Worm (Caenorhabditis elegans) whole organism, dauer: ENCODE measurements around the gene C10F3.7.

Source experiments
- unc-62 ChIP-seq: sonication (generic microtip); optimal IDR thresholded peaks from 2 replicates; lab custom pipeline; 2017; ENCODE audit warnings: missing biosample characterization, missing genetic modification reagents, missing genetic modification characterization

Gene C10F3.7

DNA sequence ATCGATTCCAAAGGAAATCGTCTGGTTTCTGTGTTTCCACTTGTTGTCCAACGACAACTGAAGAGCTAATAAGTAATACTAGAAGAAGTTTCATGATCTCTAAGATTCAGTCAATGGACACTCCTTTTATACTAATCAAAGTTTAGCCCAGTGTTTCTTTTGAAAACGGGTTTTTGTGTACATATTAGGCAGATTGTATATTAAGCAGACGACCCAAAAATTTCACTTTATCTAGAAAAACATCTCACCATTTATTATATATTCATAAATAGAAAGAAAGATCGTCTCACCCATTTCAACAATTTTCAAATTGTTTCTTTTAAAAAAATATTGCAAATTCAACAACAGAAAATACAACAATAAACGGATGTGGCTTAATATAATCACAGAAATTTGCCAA, at the start of gene C10F3.7:
TSS of gene C10F3.7 (minus strand) at position 101 of the 400 bp plus-strand sequence.
- no peak for TF ChIP-seq unc-62 (GFP tag; lab: Kevin White, UChicago)

DNA sequence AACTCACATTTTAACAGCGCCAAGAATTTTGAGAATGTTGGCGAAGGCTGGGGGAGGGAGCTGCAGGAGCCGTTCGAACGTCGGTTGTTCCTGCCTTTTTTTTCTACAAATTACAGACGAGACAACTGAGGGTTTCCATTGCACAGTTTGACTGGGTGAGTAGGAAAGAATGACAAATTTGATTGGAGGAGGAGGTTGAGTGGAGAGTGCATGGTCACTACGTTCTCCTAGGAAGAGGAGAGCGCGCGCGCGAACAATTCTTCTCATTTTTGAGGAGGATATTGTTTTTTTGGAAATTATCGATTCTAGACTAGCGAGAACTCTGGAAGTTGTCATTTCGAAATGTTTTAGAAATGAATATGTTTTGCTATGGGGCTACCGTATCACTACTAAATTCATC, 48.1 kb upstream of the C10F3.7 start, which contains the start of gene dhs-17:
TSS of gene dhs-17 (minus strand) at position 101 of the 400 bp plus-strand sequence.
- TF ChIP-seq unc-62 (GFP tag; lab: Kevin White, UChicago): no peak

DNA sequence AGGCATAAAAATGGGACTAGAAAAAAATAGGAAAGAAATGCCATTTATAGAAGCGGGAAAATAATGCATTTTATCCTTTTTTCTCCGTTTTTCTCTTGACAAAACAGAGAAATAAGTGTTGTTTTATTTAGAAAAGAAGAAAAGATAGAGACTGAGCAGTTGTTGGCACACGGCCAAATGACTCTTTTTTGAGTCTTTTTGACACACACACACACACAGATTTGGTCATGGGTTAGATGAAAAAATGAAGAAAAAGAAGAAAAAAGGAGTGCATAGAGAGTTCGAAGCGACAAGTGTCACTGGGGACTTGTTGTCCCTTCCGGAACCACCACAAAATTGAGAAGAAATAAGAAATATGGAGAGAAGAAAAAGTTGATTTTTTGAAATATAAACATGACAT, 46.9 kb upstream of the C10F3.7 start:
- TF ChIP-seq unc-62 (GFP tag; lab: Kevin White, UChicago): no peak

DNA sequence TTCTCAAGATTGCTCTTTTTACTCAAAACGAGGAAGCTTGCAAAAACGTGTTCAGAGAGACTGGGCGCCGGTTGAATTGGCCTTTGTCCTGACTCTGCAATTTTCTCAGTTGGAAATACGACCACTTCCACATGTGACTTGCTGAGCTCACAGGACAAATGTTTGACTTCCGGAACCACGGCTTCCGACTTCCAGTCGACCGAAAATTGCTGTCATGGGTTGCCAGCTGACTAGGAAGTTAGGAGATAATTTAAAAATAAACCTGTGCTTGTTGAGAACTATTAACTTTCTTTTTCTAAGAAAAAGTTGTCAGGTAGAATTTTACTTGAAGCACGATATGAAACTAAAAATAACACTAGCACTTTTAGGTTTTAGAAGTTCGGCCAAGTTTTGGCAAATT, 44.9 kb upstream of the C10F3.7 start:
- TF ChIP-seq unc-62 (GFP tag; lab: Kevin White, UChicago): no peak

DNA sequence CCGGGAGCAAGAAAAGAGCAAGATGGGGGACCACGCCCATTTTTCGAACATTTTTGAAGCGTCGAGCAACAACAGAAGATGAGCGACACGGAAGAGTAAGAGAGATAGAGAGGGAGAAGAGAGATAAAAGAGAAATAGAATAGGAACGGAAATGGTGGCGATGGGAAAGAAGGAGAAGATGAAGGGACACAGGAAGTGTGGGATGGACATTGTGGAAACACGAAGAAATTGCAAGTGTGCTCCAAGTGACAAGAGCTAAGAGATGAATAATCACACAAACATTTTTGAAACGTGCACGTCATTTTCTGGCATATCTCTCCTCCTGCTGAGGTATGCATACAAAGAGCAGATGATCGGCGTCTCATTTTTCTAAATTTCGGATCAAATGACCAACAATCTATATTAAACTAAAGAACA, 43.9 kb upstream of the C10F3.7 start:
- TF ChIP-seq unc-62 (GFP tag; lab: Kevin White, UChicago): no peak

DNA sequence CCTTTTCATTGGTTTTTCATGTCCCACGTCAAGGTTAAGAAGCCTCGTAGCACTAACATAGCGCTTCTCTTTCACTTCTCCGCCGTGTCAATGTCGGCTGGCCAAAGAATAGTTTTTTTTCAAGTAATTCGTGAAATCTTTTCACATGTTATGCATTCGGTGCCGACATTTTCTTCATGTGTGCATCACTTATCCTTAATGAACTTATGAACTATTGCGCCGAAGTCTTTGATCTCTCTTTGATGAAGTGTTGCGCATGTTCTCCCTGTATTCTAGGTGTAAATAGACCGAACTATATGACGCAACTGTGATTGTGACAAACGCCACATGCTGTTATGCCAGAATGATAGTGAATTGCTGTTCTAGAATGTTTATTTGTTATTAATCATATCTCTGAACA, 35.4 kb upstream of the C10F3.7 start:
- TF ChIP-seq unc-62 (GFP tag; lab: Kevin White, UChicago): no peak

DNA sequence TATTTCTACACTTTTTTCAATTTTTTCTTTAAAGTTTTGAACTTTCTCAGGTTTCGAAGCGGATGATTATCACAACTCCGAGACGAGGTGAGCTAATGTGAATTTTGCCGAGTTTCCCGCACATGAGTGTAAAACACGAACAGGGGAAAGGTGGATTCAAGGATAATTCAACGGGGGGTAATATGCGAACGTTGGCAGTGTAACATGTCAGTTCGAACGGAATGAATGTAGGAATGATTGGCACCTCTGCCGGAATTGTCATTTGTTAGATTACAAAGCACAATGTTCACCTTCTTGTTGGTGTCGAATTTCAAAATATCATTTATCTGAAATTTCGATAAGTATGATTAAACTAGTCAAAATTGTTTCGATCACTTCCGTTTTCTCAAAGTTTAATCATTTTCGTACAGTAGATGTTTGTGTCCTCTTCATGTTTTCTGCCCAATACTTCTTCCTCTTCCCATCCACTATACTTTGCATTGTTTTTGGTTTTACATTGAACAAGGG, 32.3 kb upstream of the C10F3.7 start, which contains the start of gene picc-1:
TSS of gene picc-1 (plus strand) at position 51 of the 507 bp plus-strand sequence.
- TF ChIP-seq unc-62 (GFP tag; lab: Kevin White, UChicago): no peak

DNA sequence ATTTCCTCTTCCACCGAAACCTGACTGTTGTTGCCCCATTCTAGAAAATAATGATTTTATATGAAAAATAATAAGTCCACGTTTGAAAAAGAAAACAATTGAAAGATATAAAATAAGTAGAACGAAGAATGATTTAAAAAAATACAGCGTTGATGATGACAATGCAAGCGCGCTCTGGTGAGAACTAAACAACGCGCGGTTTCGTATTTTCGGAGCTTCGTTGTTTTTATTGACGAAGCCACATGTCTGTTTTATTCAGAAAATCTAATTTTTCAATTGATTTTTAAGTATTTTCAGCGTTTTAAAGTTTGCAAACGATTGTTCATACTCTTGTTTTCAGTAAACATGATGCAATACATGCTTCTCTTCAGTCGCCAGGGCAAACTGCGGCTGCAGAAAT, 31.0 kb upstream of the C10F3.7 start, which contains the start of the genes rpt-2 and aps-1:
TSS of gene rpt-2 (minus strand) at position 40 of the 400 bp plus-strand sequence.
TSS of gene aps-1 (plus strand) at position 341 of the 400 bp plus-strand sequence.
- TF ChIP-seq unc-62 (GFP tag; lab: Kevin White, UChicago): no peak

DNA sequence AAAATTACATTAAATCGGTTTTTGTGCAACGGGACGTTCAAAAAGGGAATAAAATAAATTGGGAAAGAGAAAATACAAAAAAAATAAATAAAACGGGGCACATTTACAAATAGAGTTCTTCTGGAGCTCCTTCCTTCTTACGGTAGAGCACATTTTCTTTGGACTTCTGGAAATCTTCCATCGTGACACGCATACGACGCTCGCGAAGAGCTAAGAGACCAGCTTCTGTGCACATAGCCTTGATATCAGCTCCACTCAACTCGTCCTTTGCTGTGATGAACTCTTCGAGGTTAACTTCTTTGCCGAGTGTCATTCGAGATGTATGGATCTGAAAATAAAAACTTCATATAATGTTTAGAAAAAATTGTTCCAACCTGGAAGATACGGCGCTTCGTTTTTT, 29.4 kb upstream of the C10F3.7 start:
- TF ChIP-seq unc-62 (GFP tag; lab: Kevin White, UChicago): no peak

DNA sequence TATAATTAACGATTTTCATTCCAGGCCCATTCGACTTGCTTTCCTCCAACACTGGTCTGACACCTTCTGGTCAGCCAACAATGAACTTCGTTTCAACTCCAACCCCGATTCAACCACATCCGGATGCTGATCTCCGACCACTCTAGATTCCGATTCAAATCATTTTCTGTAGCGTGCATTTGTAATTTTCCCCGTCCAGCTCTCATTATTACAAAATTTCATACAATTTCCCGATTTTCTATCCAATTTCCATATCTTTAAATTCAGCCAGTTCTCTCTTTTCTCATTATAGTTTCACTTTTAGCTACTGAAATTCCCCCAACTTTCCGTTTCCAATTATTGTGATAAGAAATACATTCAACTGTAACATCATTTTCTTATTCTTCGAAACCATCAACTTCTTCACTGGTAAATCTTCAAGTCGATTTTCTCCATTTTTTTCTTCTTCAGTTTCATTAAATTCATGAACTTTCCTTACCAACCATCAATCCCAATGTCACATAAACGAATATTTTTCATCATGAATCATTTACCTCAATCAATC, 29.0 kb upstream of the C10F3.7 start:
- no peak for TF ChIP-seq unc-62 (GFP tag; lab: Kevin White, UChicago)

DNA sequence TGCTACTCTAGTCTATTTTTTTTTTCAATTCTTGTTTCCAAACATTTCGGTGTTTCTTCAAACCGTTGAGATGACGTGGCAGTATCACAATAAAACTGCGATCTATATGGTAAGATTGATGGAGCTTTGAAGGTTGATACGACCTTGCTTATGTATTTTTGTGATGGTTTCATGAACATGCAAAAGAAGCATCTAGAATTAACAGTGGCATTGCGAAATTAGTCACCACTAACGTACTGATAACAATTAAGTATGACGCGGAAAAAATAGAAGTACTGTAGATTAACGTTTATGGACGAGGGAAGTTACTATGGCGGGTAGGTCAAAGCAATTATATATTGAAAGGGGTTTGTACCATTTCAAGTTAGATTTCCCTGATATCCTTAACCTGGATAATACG, 25.7 kb upstream of the C10F3.7 start:
- no peak for TF ChIP-seq unc-62 (GFP tag; lab: Kevin White, UChicago)

DNA sequence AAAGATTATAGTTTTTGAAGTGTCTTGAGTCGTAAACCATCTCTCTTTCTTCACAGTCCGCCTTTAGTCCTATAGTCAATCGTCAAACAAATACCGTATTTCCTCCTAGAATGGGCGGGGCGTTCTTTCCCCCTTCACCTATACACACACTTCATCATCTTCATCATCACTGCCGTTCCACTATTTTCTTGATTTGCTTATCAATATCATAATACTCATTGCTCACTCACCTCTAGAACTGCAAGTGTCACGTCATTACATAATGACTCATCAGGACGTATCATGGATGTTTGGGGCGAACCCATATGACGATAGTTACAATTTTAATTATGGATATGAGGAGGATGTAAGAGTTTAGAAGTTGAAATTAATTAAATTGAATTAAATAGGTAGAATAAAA, 24.0 kb upstream of the C10F3.7 start:
- no peak for TF ChIP-seq unc-62 (GFP tag; lab: Kevin White, UChicago)

DNA sequence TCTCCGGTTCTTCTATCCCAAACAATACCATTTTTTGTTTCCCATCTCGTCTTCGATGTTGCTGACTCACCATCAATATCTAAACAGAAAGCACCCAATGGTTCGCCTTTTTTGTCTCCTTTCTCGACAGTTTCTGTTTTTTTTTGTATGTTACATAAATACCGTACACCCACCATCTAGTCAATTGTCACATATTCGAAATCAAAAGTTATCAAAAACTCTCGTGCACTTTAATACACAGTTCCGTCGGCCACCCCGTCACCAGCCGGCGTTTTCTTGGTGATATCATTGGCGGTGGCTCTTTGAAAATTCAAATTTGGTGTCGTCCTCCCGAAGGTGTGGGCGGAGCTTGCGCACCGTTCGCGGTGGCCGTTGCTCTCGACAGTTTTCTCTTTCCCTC, 21.3 kb upstream of the C10F3.7 start:
- TF ChIP-seq unc-62 (GFP tag; lab: Kevin White, UChicago): no peak

DNA sequence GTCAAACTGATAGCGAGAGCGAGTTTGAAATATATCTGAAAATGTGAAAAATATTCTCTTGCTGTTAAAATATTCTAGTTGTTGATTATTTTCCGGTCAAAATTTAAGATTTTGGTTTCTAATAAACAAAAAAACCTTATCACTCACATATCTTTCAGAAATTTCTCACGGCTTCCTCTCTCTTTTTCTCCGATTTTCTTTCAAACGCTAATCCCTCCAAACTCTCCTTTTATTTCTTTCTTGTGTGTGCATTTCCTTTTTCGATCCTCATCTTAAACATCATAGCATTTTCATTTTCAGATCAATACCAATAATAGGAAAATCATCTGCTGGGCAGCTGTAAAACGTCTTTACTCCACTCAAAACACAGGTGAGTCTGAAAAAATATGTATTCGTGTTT, 16.6 kb upstream of the C10F3.7 start, which contains the start of gene fos-1:
TSS of gene fos-1 (plus strand) at position 301 of the 400 bp plus-strand sequence.
- TF ChIP-seq unc-62 (GFP tag; lab: Kevin White, UChicago): no peak

DNA sequence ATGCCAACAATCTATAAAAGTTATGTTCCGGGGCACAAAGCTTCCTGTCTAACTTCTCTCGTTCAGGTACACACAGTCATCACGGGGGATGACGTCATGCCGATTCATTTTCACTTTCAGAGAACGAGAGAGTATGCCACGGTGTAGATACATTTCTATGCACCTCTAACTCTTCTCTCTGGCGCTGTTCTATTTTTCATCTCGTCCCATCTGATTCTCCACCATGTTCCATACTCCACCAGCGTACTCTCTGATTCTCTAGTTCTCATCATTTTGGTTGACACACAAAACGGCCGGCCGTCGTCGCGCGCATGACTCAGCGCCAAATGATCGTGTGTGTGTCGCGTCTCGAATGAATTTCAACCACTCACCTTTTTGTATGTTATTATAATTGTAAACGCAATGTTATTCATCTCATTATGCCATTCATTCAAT, 13.7 kb upstream of the C10F3.7 start:
- no peak for TF ChIP-seq unc-62 (GFP tag; lab: Kevin White, UChicago)

DNA sequence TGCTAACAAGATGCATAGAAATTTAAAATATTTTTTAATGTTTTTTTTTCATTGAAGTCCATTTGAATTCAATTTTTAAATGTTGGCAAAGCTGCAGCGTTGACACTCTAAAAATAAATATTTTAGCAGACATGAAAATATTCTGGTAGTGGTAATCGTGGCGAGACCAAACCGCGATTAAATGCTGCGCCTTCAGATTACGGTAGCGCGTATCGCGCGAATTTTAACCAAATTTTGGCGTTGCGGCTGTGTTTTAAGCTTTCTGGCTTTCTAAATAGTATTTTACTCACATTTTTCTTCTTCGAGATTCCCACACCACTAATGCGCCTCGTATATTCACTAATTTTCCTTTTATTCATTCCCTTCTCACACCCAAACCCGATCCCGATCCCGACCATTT, 9.5 kb upstream of the C10F3.7 start, which contains the start of gene cpg-4:
TSS of gene cpg-4 (plus strand) at position 303 of the 400 bp plus-strand sequence.
- TF ChIP-seq unc-62 (GFP tag; lab: Kevin White, UChicago): no peak

DNA sequence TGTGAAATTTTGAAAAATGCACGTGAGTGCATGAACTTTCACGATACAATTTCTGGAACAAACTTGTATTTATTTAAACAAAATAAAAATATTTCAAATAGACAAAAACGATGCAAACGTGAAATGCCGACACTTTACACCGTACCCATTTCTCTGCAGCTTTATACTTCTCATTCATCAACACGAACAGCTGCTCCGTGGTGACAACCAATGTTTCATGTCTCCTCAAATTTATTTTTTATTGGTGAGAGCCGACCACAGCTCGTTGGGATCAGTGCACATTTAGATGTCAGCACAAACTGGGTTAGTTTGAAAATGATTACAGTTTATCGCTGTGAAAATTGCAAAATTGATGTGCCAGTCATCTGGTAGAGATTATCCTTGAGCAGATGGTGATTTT, 8.9 kb upstream of the C10F3.7 start:
- no peak for TF ChIP-seq unc-62 (GFP tag; lab: Kevin White, UChicago)
